Fruit fly (Drosophila melanogaster) Kc167 (cell line): ENCODE measurements around the gene CG32971.

Experiments
- Myc ChIP-seq: fragments of >200 bp; optimal IDR thresholded peaks from 2 replicates; lab custom pipeline; 2017; ENCODE audit warnings: missing external identifiers
- Sin3A ChIP-seq: fragments of >200 bp; optimal IDR thresholded peaks from 2 replicates; lab custom pipeline; 2018; ENCODE audit warnings: missing external identifiers
- h ChIP-seq: fragments of >200 bp; optimal IDR thresholded peaks from 3 replicates; lab custom pipeline; 2018; ENCODE audit warnings: missing external identifiers
- insv ChIP-seq: fragments of >200 bp; optimal IDR thresholded peaks from 3 replicates; lab custom pipeline; 2018; ENCODE audit warnings: missing external identifiers
- psq ChIP-seq: fragments of >200 bp; optimal IDR thresholded peaks from 2 replicates; lab custom pipeline; 2017; ENCODE audit warnings: missing external identifiers
- ttk ChIP-seq: sonication (Bioruptor generic); optimal IDR thresholded peaks from 2 replicates; lab custom pipeline; 2017; ENCODE audit warnings: missing external identifiers

Gene CG32971

DNA sequence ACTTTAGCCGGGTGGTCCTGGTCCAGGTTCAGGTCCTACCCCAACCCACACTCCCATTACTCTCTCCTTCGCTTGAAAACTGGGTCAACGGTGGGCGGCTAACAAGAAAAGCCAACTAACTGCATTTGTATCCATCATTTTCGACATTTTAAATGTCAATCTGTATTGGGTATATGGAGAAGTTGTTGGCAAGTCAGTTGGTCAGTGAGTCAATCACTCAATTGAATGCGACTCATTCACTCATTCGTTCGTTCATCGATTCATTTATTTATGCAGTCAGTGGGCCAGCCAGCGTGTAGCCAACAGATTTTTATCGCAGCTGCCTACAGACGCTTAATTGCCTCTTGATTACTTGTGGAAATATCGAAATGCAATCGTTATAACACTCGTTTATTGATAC lies 42.1 kb downstream of the CG32971 start:
- TF ChIP-seq Myc (no peak), h (lab: Kevin White, UChicago) (no peak), Sin3A (lab: Kevin White, UChicago) (no peak), psq (lab: Kevin White, UChicago) (no peak), insv (lab: Kevin White, UChicago) (no peak), ttk (lab: Kevin White, UChicago) (no peak)

DNA sequence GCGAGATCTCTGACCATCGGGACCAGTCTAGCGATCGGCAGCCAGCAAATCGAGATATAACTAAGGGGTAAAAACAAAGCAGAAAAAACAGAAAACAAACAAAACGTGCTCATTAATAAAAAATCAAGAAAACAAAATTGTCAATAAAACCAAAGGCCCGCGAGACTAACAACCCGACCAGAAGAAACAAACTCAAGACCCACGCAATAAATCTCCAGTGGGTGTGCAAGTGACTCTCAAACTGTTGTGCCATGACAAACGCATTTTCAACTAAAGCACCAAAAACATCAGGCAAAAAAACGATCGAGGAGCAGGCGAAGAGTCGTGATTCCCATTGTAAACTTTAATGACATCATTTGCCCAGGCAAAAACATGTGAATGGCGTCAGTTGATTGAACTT lies 43.4 kb downstream of the CG32971 start:
- no peak for TF ChIP-seq Sin3A (lab: Kevin White, UChicago)
- TF ChIP-seq ttk (lab: Kevin White, UChicago) = no peak
- TF ChIP-seq h (lab: Kevin White, UChicago) = no peak
- TF ChIP-seq psq (lab: Kevin White, UChicago) = no peak
- no peak for TF ChIP-seq insv (lab: Kevin White, UChicago)
- TF ChIP-seq Myc = no peak

- TF ChIP-seq Myc = no peak
- TF ChIP-seq h (lab: Kevin White, UChicago) = no peak
- no peak for TF ChIP-seq psq (lab: Kevin White, UChicago)
- TF ChIP-seq Sin3A (lab: Kevin White, UChicago) = no peak
- no peak for TF ChIP-seq ttk (lab: Kevin White, UChicago)
- no peak for TF ChIP-seq insv (lab: Kevin White, UChicago)
These were observed 44.0 kb downstream of the CG32971 start for dm6 chr2L:14318600-14318999.

DNA sequence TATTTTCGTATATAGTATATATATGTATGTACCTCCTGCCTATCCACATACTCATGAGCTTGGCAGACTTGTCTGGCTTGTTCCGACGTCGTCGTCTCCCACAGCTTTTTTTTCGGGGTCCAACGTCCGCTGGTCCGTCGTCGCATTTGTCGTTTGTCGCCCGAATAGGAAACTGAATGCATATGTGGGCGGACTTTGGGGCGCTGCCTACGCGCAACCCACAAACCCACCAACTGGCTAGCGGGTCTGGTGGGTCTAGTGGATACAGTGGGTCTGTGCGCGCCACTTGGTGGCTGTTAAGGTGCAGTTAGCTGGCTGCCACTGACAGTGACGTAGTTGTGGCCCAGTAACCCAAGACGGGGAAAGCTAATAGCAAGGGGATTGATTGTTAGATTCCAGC lies 44.4 kb downstream of the CG32971 start:
- TF ChIP-seq psq (lab: Kevin White, UChicago) (no peak), h (lab: Kevin White, UChicago) (no peak), Myc (no peak), ttk (lab: Kevin White, UChicago) (no peak), insv (lab: Kevin White, UChicago) (no peak), Sin3A (lab: Kevin White, UChicago) (no peak)
